Worm (Caenorhabditis elegans) whole organism, young adult: ENCODE measurements around the gene rskd-1.

Source experiments
- Y53G8AR.9 ChIP-seq: fragments of 200-800 bp; sonication (Bioruptor generic); conservative IDR thresholded peaks from 2 replicates; pipeline ENCODE4 v1.3.6; 2022; ENCODE audit warnings: missing genetic modification reagents, missing genetic modification characterization, missing compliant biosample characterization
- repo-1 ChIP-seq: sonication (generic microtip); optimal IDR thresholded peaks from 2 replicates; lab custom pipeline; 2017; ENCODE audit warnings: mild to moderate bottlenecking, missing genetic modification characterization, missing compliant biosample characterization
- tbp1 ChIP-seq: fragments of 200-800 bp; sonication (Bioruptor generic); optimal IDR thresholded peaks from 2 replicates; lab custom pipeline; 2018; ENCODE audit warnings: mild to moderate bottlenecking, missing genetic modification characterization, missing compliant biosample characterization
- ztf-22 ChIP-seq: fragments of 200-800 bp; sonication (Bioruptor generic); optimal IDR thresholded peaks from 2 replicates; lab custom pipeline; 2018; ENCODE audit warnings: mild to moderate bottlenecking, missing genetic modification characterization, moderate library complexity, missing compliant biosample characterization

DNA sequence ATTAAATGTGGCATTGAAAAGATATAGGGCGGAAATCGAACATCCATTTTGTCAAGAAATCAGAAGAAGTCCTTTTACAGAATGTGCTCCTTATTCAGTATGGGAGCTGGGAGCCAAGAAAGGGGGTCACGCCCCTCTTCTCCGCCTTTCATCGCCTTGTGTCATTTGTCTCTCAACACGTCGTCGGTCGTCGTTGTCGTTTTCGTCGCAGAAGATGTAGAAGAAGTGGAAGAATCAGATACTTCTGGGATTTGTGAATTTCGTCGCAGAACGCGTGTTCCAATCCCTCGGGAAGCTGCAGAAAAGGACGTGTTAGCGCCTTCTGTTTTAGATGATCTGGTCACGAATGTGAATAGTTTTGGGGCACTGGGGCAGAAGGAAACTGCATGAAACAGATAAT is 11.5 kb downstream of the rskd-1 start, which contains the start of gene bnc-1:
- TF ChIP-seq tbp1 (GFP tag; lab: Kevin White, UChicago) (no peak), repo-1 (tag; lab: Kevin White, UChicago) (no peak), Y53G8AR.9 (GFP tag; lab: Robert Waterston, UW) (no peak), ztf-22 (GFP tag; lab: Kevin White, UChicago) (no peak)
